Fruit fly (Drosophila melanogaster) whole organism, embryonic: ENCODE data around the gene CG33791.

ENCODE experiments used
- Ada2b ChIP-seq: fragments of 200-800 bp; sonication (Bioruptor generic); IDR thresholded peaks from 2 replicates; pipeline ENCODE4 v1.3.6; 2022; ENCODE audit warnings: missing biosample characterization, missing genetic modification characterization
- CG10274 ChIP-seq: fragments of 200-800 bp; sonication (Bioruptor generic); optimal IDR thresholded peaks from 3 replicates; lab custom pipeline; 2017; ENCODE audit warnings: missing biosample characterization, mild to moderate bottlenecking, missing genetic modification characterization
- CG10366 ChIP-seq: fragments of 200-800 bp; sonication (Bioruptor generic); IDR thresholded peaks from 2 replicates; pipeline ENCODE4 v1.3.6; 2022; ENCODE audit warnings: missing biosample characterization, missing genetic modification characterization
- CG10543 ChIP-seq: fragments of 200-800 bp; sonication (Bioruptor generic); optimal IDR thresholded peaks from 3 replicates; lab custom pipeline; 2017; ENCODE audit warnings: missing biosample characterization, mild to moderate bottlenecking, missing genetic modification characterization, moderate library complexity
- CG11504 ChIP-seq: fragments of 200-800 bp; sonication (Bioruptor generic); optimal IDR thresholded peaks from 3 replicates; lab custom pipeline; 2019; ENCODE audit warnings: missing biosample characterization, mild to moderate bottlenecking, missing genetic modification characterization, moderate library complexity
- CG11696 ChIP-seq: fragments of 200-800 bp; sonication (Bioruptor generic); IDR thresholded peaks from 2 replicates; pipeline ENCODE4 v1.3.6; 2022; ENCODE audit warnings: missing biosample characterization, missing genetic modification characterization
- CG11723 ChIP-seq: fragments of 200-800 bp; sonication (Bioruptor generic); optimal IDR thresholded peaks from 2 replicates; lab custom pipeline; 2017; ENCODE audit warnings: missing biosample characterization, mild to moderate bottlenecking, missing genetic modification characterization
- CG12104 ChIP-seq: fragments of 200-800 bp; sonication (Bioruptor generic); optimal IDR thresholded peaks from 3 replicates; lab custom pipeline; 2016; ENCODE audit warnings: missing biosample characterization, missing genetic modification characterization
- CG12769 ChIP-seq: fragments of 200-800 bp; sonication (Bioruptor generic); optimal IDR thresholded peaks from 2 replicates; lab custom pipeline; 2019; ENCODE audit warnings: missing biosample characterization, mild to moderate bottlenecking, missing genetic modification characterization, moderate library complexity
- CG14667 ChIP-seq: fragments of 200-800 bp; sonication (Bioruptor generic); IDR thresholded peaks from 2 replicates; pipeline ENCODE4 v1.3.6; 2022; ENCODE audit warnings: missing biosample characterization, missing genetic modification characterization
- CG15514 ChIP-seq: fragments of 200-800 bp; sonication (Bioruptor generic); optimal IDR thresholded peaks from 3 replicates; lab custom pipeline; 2017; ENCODE audit warnings: missing biosample characterization, missing genetic modification characterization, mild to moderate bottlenecking, moderate library complexity, missing genetic modification reagents
- CG15601 ChIP-seq: fragments of 200-800 bp; sonication (Bioruptor generic); optimal IDR thresholded peaks from 3 replicates; lab custom pipeline; 2019; ENCODE audit warnings: missing biosample characterization, mild to moderate bottlenecking, missing genetic modification characterization, moderate library complexity
- CG18476 ChIP-seq: fragments of 200-800 bp; sonication (Bioruptor generic); optimal IDR thresholded peaks from 2 replicates; lab custom pipeline; 2016; ENCODE audit warnings: missing biosample characterization, mild to moderate bottlenecking, missing genetic modification characterization
- CG18764 ChIP-seq: fragments of 200-800 bp; sonication (Bioruptor generic); optimal IDR thresholded peaks from 3 replicates; lab custom pipeline; 2016; ENCODE audit warnings: missing biosample characterization, missing genetic modification characterization
- CG31441 ChIP-seq: fragments of 200-800 bp; sonication (Bioruptor generic); IDR thresholded peaks from 2 replicates; pipeline ENCODE4 v1.3.6; 2022; ENCODE audit warnings: missing biosample characterization, missing genetic modification characterization
- CG4360 ChIP-seq: fragments of 200-800 bp; sonication (Bioruptor generic); IDR thresholded peaks from 2 replicates; pipeline ENCODE4 v1.3.6; 2022; ENCODE audit warnings: missing biosample characterization, missing genetic modification characterization
- CG6272 ChIP-seq: fragments of 200-800 bp; sonication (Bioruptor generic); IDR thresholded peaks from 2 replicates; pipeline ENCODE4 v1.3.6; 2022; ENCODE audit warnings: missing biosample characterization, missing genetic modification characterization
- CG7271 ChIP-seq: fragments of 200-800 bp; sonication (Bioruptor generic); optimal IDR thresholded peaks from 2 replicates; lab custom pipeline; 2018; ENCODE audit warnings: missing biosample characterization, mild to moderate bottlenecking, missing genetic modification characterization, moderate library complexity
- CG7556 ChIP-seq: fragments of 200-800 bp; sonication (Bioruptor generic); optimal IDR thresholded peaks from 2 replicates; lab custom pipeline; 2017; ENCODE audit warnings: missing biosample characterization, mild to moderate bottlenecking, missing genetic modification characterization
- CG7839 ChIP-seq: fragments of 200-800 bp; sonication (Bioruptor generic); optimal IDR thresholded peaks from 3 replicates; lab custom pipeline; 2018; ENCODE audit warnings: missing biosample characterization, mild to moderate bottlenecking, missing genetic modification characterization, moderate library complexity
- CG9437 ChIP-seq: fragments of 200-800 bp; sonication (Bioruptor generic); optimal IDR thresholded peaks from 2 replicates; lab custom pipeline; 2018; ENCODE audit warnings: missing biosample characterization, mild to moderate bottlenecking, missing genetic modification characterization
- Chrac-16 ChIP-seq: fragments of 200-800 bp; sonication (Bioruptor generic); optimal IDR thresholded peaks from 3 replicates; lab custom pipeline; 2016; ENCODE audit warnings: missing biosample characterization, missing genetic modification characterization
- Dip2 ChIP-seq: fragments of 200-800 bp; sonication (Bioruptor generic); IDR thresholded peaks from 2 replicates; pipeline ENCODE4 v1.3.6; 2022; ENCODE audit warnings: missing biosample characterization, missing genetic modification characterization
- Doc3 ChIP-seq: fragments of 200-800 bp; sonication (Bioruptor generic); IDR thresholded peaks from 3 replicates; pipeline ENCODE4 v1.3.6; 2022; ENCODE audit warnings: missing biosample characterization, missing genetic modification characterization; ENCODE audit not compliant: partially characterized antibody
- Ets65A ChIP-seq: fragments of 200-800 bp; sonication (Bioruptor generic); peaks from one replicate; lab custom pipeline; 2016; ENCODE audit warnings: missing biosample characterization, missing genetic modification characterization
- Hr51 ChIP-seq, 2 experiments: fragments of 200-800 bp; sonication (Bioruptor generic); optimal IDR thresholded peaks; 2 replicates in 1 of 2; 3 replicates in 1 of 2; lab custom pipeline; 2016 to 2018; ENCODE audit warnings: missing biosample characterization in 2 of 2, missing genetic modification characterization in 2 of 2, mild to moderate bottlenecking in 1 of 2, moderate library complexity in 1 of 2
- Rfx ChIP-seq: fragments of 200-800 bp; sonication (Bioruptor generic); IDR thresholded peaks from 2 replicates; pipeline ENCODE4 v1.3.6; 2022; ENCODE audit warnings: missing biosample characterization, missing genetic modification characterization
- bbx ChIP-seq: fragments of 200-800 bp; sonication (Bioruptor generic); IDR thresholded peaks from 2 replicates; pipeline ENCODE4 v1.3.6; 2022; ENCODE audit warnings: missing biosample characterization, missing genetic modification characterization; ENCODE audit not compliant: partially characterized antibody
- chif ChIP-seq, 2 experiments: fragments of 200-800 bp; sonication (Bioruptor generic); optimal IDR thresholded peaks; 3 replicates each; lab custom pipeline; 2016; ENCODE audit warnings: missing biosample characterization in 2 of 2, missing genetic modification characterization in 2 of 2
- chinmo ChIP-seq: fragments of 200-800 bp; sonication (Bioruptor generic); IDR thresholded peaks from 4 replicates; pipeline ENCODE4 v1.3.6; 2022; ENCODE audit warnings: missing biosample characterization, missing genetic modification characterization; ENCODE audit not compliant: partially characterized antibody
- ci ChIP-seq: fragments of 200-800 bp; sonication (Bioruptor generic); IDR thresholded peaks from 3 replicates; pipeline ENCODE4 v1.3.6; 2022; ENCODE audit warnings: missing biosample characterization, missing genetic modification characterization
- crol ChIP-seq: fragments of 200-800 bp; sonication (Bioruptor generic); IDR thresholded peaks from 2 replicates; pipeline ENCODE4 v1.3.6; 2022; ENCODE audit warnings: missing biosample characterization, missing genetic modification characterization
- dimm ChIP-seq: fragments of 200-800 bp; sonication (Bioruptor generic); IDR thresholded peaks from 2 replicates; pipeline ENCODE4 v1.3.6; 2022; ENCODE audit warnings: missing biosample characterization, missing genetic modification characterization
- emc ChIP-seq: fragments of 200-800 bp; sonication (Bioruptor generic); optimal IDR thresholded peaks from 2 replicates; lab custom pipeline; 2016; ENCODE audit warnings: missing biosample characterization, missing genetic modification characterization
- eve ChIP-seq, 2 experiments: fragments of >200 bp; optimal IDR thresholded peaks; 2 replicates each; lab custom pipeline; 2017; ENCODE audit warnings: missing biosample characterization in 2 of 2, missing genetic modification characterization in 2 of 2
- ham ChIP-seq: fragments of 200-800 bp; sonication (Bioruptor generic); IDR thresholded peaks from 2 replicates; pipeline ENCODE4 v1.3.6; 2022; ENCODE audit warnings: missing biosample characterization, missing genetic modification characterization
- hkb ChIP-seq, 2 experiments: fragments of 200-800 bp in 1 of 2; fragments of >200 bp in 1 of 2; sonication (Bioruptor generic) in 1 of 2; IDR thresholded peaks in 1 of 2; optimal IDR thresholded peaks in 1 of 2; 2 replicates each; pipeline versions ENCODE4 v1.3.6 to Lab custom; 2017 to 2022; ENCODE audit warnings: missing biosample characterization in 1 of 2, missing genetic modification characterization in 1 of 2
- ind ChIP-seq: fragments of 200-800 bp; sonication (Bioruptor generic); optimal IDR thresholded peaks from 3 replicates; lab custom pipeline; 2016; ENCODE audit warnings: missing biosample characterization, missing genetic modification characterization
- mirr ChIP-seq: fragments of 200-800 bp; sonication (Bioruptor generic); optimal IDR thresholded peaks from 3 replicates; lab custom pipeline; 2018; ENCODE audit warnings: missing biosample characterization, mild to moderate bottlenecking, missing genetic modification characterization
- pho ChIP-seq: fragments of 200-800 bp; sonication (Bioruptor generic); optimal IDR thresholded peaks from 2 replicates; lab custom pipeline; 2016; ENCODE audit warnings: missing biosample characterization, missing genetic modification characterization
- prd ChIP-seq, 3 experiments: fragments of >200 bp in 2 of 3; fragments of 200-800 bp in 1 of 3; sonication (Bioruptor generic) in 1 of 3; optimal IDR thresholded peaks in 2 of 3; IDR thresholded peaks in 1 of 3; 2 replicates in 2 of 3; 3 replicates in 1 of 3; pipeline versions ENCODE4 v1.3.6 to Lab custom; 2017 to 2022; ENCODE audit warnings: missing biosample characterization in 1 of 3, missing genetic modification characterization in 1 of 3
- sd ChIP-seq: fragments of 200-800 bp; sonication (Bioruptor generic); optimal IDR thresholded peaks from 3 replicates; lab custom pipeline; 2018; ENCODE audit warnings: missing biosample characterization, mild to moderate bottlenecking, missing genetic modification characterization, moderate library complexity
- slbo ChIP-seq: fragments of 200-800 bp; sonication (Bioruptor generic); IDR thresholded peaks from 2 replicates; pipeline ENCODE4 v1.3.6; 2022; ENCODE audit warnings: missing biosample characterization, missing genetic modification characterization
- so ChIP-seq: fragments of 200-800 bp; sonication (Bioruptor generic); IDR thresholded peaks from 3 replicates; pipeline ENCODE4 v1.3.6; 2022; ENCODE audit warnings: missing biosample characterization, missing genetic modification characterization
- sr ChIP-seq: fragments of 200-800 bp; sonication (Bioruptor generic); IDR thresholded peaks from 3 replicates; pipeline ENCODE4 v1.3.6; 2022; ENCODE audit warnings: missing biosample characterization, missing genetic modification characterization
- wek ChIP-seq: fragments of 200-800 bp; sonication (Bioruptor generic); optimal IDR thresholded peaks from 3 replicates; lab custom pipeline; 2018; ENCODE audit warnings: missing biosample characterization, mild to moderate bottlenecking, missing genetic modification characterization, moderate library complexity
- zf30C ChIP-seq: fragments of 200-800 bp; sonication (Bioruptor generic); optimal IDR thresholded peaks from 3 replicates; lab custom pipeline; 2018; ENCODE audit warnings: missing biosample characterization, mild to moderate bottlenecking, missing genetic modification characterization

Gene CG33791

dm6 chr3L:1580194-1580593 is 22.6 kb upstream of the CG33791 start:
- peak; percentile 79 for TF ChIP-seq CG12769 (tag; lab: Kevin White, UChicago)
- peak; percentile 88 for TF ChIP-seq sr (GFP tag; lab: Robert Waterston, UW)
- peak; percentile 71 for TF ChIP-seq sd (tag; lab: Kevin White, UChicago)
- no peak for TF ChIP-seq dimm (GFP tag; lab: Robert Waterston, UW)
- TF ChIP-seq CG10543 (GFP tag; lab: Kevin White, UChicago): peak; percentile 46
- TF ChIP-seq chinmo (GFP tag; lab: Robert Waterston, UW): 0 out of 4 replicates have a peak, but pooled peaks have one; percentile 23
- TF ChIP-seq crol (GFP tag; lab: Robert Waterston, UW): peak; percentile 79
- TF ChIP-seq CG11504 (tag; lab: Kevin White, UChicago): no peak
- TF ChIP-seq CG11723 (GFP tag; lab: Kevin White, UChicago): no peak
- 0 out of 3 replicates have a peak, but pooled peaks have one; percentile 9 for TF ChIP-seq ci (GFP tag; lab: Robert Waterston, UW)

dm6 chr3L:1580821-1581220 is 21.9 kb upstream of the CG33791 start:
- TF ChIP-seq eve (GFP tag; optimal IDR thresholded peaks at IDR 0.05; lab: Kevin White, UChicago) (peak in 1 of 2 experiments; percentile 78), CG10274 (peak; percentile 90), Ets65A (peak; percentile 9), hkb (optimal IDR thresholded peaks at IDR 0.05; lab: Kevin White, UChicago) (no peak), hkb (GFP tag; IDR thresholded peaks at IDR 0.05; lab: Robert Waterston, UW) (no peak)

DNA sequence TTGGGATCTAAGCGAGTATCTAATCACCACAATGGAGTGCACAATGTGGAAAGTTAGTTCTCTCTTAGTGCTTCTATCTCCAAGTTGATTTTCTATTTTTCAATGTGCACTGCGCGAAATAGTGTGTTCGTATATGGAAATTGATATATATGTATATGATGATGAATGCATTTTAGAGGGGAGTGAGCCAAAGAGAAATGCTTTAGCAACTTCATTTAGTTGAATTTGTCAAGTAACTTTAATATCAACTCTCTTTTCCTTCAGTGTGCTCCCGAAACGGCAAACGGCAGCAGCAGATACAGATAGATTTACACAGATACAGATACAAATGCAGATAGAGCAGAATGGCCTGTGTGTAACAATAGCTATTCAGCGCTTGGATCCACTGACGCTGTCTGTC is 18.8 kb upstream of the CG33791 start:
- TF ChIP-seq bbx (GFP tag; lab: Robert Waterston, UW) (no peak), CG4360 (no peak), CG10366 (GFP tag; lab: Robert Waterston, UW) (peak; percentile 44), wek (GFP tag; lab: Kevin White, UChicago) (no peak), CG14667 (peak; percentile 46; the same call in 1 of the 2 replicates), Chrac-16 (GFP tag; lab: Kevin White, UChicago) (peak; percentile 71), prd (optimal IDR thresholded peaks at IDR 0.05; lab: Kevin White, UChicago) (no peak), prd (GFP tag; IDR thresholded peaks at IDR 0.05; lab: Robert Waterston, UW) (peak; percentile 86), mirr (GFP tag; lab: Kevin White, UChicago) (no peak), Dip2 (GFP tag; lab: Robert Waterston, UW) (no peak), emc (GFP tag; lab: Kevin White, UChicago) (no peak), CG31441 (GFP tag; lab: Robert Waterston, UW) (peak; percentile 77), Hr51 (GFP tag; optimal IDR thresholded peaks at IDR 0.05; lab: Kevin White, UChicago) (peak; percentile 41 to 71), CG6272 (GFP tag; lab: Robert Waterston, UW) (no peak), Doc3 (GFP tag; lab: Robert Waterston, UW) (no peak), ind (no peak), CG11696 (GFP tag; lab: Robert Waterston, UW) (peak; percentile 37; the same call in 1 of the 2 replicates), CG7271 (tag; lab: Kevin White, UChicago) (no peak), so (GFP tag; lab: Robert Waterston, UW) (peak; percentile 67; the same call in 2 of the 3 replicates), CG12104 (no peak), slbo (GFP tag; lab: Robert Waterston, UW) (peak; percentile 66), CG15514 (GFP tag; lab: Kevin White, UChicago) (no peak), zf30C (GFP tag; lab: Kevin White, UChicago) (peak; percentile 22), CG7556 (GFP tag; lab: Kevin White, UChicago) (peak; percentile 33), CG15601 (peak; percentile 59), chif (GFP tag; optimal IDR thresholded peaks at IDR 0.05; lab: Kevin White, UChicago) (peak; percentile 70 to 82), ham (no peak), pho (GFP tag; lab: Kevin White, UChicago) (no peak), Rfx (GFP tag; lab: Robert Waterston, UW) (peak; percentile 66), CG18764 (GFP tag; lab: Kevin White, UChicago) (no peak), CG7839 (tag; lab: Kevin White, UChicago) (peak; percentile 72), CG9437 (GFP tag; lab: Kevin White, UChicago) (peak; percentile 30), Ada2b (no peak), CG18476 (GFP tag; lab: Kevin White, UChicago) (no peak)
